Fruit fly (Drosophila melanogaster) whole organism: Measurements from ENCODE around the gene CG43219.

Source experiments
- Dll ChIP-seq: fragments of >200 bp; optimal IDR thresholded peaks from 2 replicates; lab custom pipeline; 2017
- EcR ChIP-seq, 2 experiments: fragments of >200 bp; optimal IDR thresholded peaks; 2 replicates each; lab custom pipeline; 2017; ENCODE audit warnings: missing biosample characterization in 2 of 2, missing genetic modification characterization in 2 of 2, missing genetic modification reagents in 2 of 2
- pan ChIP-seq: fragments of >200 bp; optimal IDR thresholded peaks from 2 replicates; lab custom pipeline; 2017
- psq ChIP-seq: fragments of >200 bp; optimal IDR thresholded peaks from 2 replicates; lab custom pipeline; 2017
- usp ChIP-seq: fragments of >200 bp; optimal IDR thresholded peaks from 2 replicates; lab custom pipeline; 2017; ENCODE audit warnings: missing biosample characterization, missing genetic modification characterization, mixed read lengths

DNA sequence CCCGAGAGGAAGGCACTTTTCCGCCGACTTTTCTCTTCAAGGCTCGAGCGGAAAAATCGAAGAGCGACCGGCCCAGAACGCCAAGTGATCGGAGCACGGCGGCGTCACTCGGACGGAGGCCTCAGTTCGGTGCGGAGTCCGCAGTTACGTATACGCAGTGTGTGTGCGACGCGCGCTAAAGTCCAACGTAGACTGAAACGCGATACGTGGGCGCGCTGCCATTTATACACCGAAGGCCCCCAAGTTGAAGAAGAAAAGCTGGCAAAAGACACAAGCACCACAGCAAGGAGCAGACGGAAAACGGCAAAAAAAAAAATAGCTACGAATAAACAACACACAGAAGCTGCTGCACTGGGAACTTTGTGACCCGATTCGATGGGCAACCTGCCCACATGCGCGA is 27.0 kb upstream of the CG43219 start, which contains the start of gene CG42337:
- no peak for TF ChIP-seq Dll
- no peak for TF ChIP-seq psq (lab: Kevin White, UChicago)
- no peak for TF ChIP-seq EcR (GFP tag; optimal IDR thresholded peaks at IDR 0.05; lab: Kevin White, UChicago)
- no peak for TF ChIP-seq pan
- no peak for TF ChIP-seq usp
